Fruit fly (Drosophila melanogaster): Measurements from ENCODE around the gene Pa1.

Pa1 gene

DNA sequence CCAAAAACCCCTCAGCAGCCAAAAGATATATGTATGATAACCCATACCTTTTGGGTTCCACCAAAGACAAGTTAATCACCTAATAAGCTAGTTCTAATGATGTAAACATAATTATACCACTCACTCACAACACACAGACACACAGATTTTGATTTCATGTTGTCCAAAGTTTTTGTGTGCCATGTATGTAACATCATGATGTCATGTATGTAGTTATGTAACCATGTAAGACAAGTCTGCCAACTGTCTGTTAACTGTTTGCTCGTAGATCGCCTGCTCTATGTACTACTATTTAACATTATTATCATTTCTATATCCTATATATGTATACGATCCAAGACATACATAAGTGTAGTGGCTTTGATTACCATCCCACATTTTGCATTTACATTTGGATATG, 45.2 kb downstream of the Pa1 start:
- no peak for TF ChIP-seq fd59A (GFP tag; optimal IDR thresholded peaks at IDR 0.05)
- TF ChIP-seq spab (GFP tag; optimal IDR thresholded peaks at IDR 0.05) = no peak
- TF ChIP-seq Blimp-1 (GFP tag; optimal IDR thresholded peaks at IDR 0.05) = no peak
- no peak for TF ChIP-seq CG31627 (GFP tag; optimal IDR thresholded peaks at IDR 0.05)

DNA sequence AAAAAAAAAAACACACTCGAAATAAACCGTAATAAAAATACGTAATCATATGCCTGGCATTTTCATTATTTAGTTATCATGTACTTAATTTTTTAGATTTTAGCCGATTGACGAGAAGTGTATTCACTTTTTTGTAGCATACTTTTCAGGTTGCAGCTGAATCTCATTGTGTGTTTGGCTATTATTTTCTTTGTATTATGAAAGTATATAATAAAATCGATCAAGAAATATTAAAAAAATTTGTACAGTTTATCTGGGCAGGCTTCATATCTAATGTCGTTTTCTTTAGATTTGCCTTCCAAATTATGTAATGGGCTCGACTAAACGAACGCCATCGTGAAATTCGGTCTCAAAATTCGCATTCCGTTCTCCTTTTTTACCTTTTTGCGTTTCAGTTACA, 50.6 kb downstream of the Pa1 start, which contains the start of gene CG15196:
Gene CG15196 (plus strand): TSS at position 301 of the 400 bp plus-strand sequence.
- TF ChIP-seq Sox102F (GFP tag; optimal IDR thresholded peaks at IDR 0.05) = no peak
- no peak for TF ChIP-seq eg (GFP tag; IDR thresholded peaks at IDR 0.05)
- TF ChIP-seq CG8119 (GFP tag; IDR thresholded peaks at IDR 0.05) = no peak
- no peak for TF ChIP-seq fd85E (GFP tag; optimal IDR thresholded peaks at IDR 0.05)
- TF ChIP-seq fd59A (GFP tag; optimal IDR thresholded peaks at IDR 0.05) = no peak
- TF ChIP-seq salr (GFP tag; optimal IDR thresholded peaks at IDR 0.05) = no peak
- no peak for TF ChIP-seq vri (GFP tag; optimal IDR thresholded peaks at IDR 0.05)
- TF ChIP-seq CG3919 (GFP tag; optimal IDR thresholded peaks at IDR 0.05) = no peak
- TF ChIP-seq fkh (GFP tag; optimal IDR thresholded peaks at IDR 0.05) = no peak
- TF ChIP-seq Lpt (GFP tag; optimal IDR thresholded peaks at IDR 0.05) = no peak
- no peak for TF ChIP-seq CG6163 (GFP tag; IDR thresholded peaks at IDR 0.05)
- TF ChIP-seq Gug (GFP tag; IDR thresholded peaks at IDR 0.05) = no peak
- TF ChIP-seq CG16779 (tag; optimal IDR thresholded peaks at IDR 0.05) = no peak
- TF ChIP-seq CG15336 (GFP tag; IDR thresholded peaks at IDR 0.05) = no peak
